Fruit fly (Drosophila melanogaster) whole organism, prepupa: ENCODE results near the gene Srrm1.

Experiments
- CG6854 ChIP-seq: fragments of 200-800 bp; sonication (Bioruptor generic); optimal IDR thresholded peaks from 2 replicates; lab custom pipeline; 2017; ENCODE audit warnings: missing biosample characterization, mild to moderate bottlenecking, missing genetic modification characterization
- CG7368 ChIP-seq: fragments of 200-800 bp; sonication (Bioruptor generic); optimal IDR thresholded peaks from 3 replicates; lab custom pipeline; 2016; ENCODE audit warnings: missing biosample characterization, missing genetic modification characterization
- CG8119 ChIP-seq: fragments of 200-800 bp; sonication (Bioruptor generic); IDR thresholded peaks from 3 replicates; pipeline ENCODE4 v1.3.6; 2022; ENCODE audit warnings: missing biosample characterization, missing genetic modification characterization
- Gug ChIP-seq: fragments of 200-800 bp; sonication (Bioruptor generic); IDR thresholded peaks from 2 replicates; pipeline ENCODE4 v1.3.6; 2022; ENCODE audit warnings: missing biosample characterization, missing genetic modification characterization
- Sox102F ChIP-seq: fragments of 200-800 bp; sonication (Bioruptor generic); optimal IDR thresholded peaks from 2 replicates; lab custom pipeline; 2016; ENCODE audit warnings: missing biosample characterization, mild to moderate bottlenecking, missing genetic modification characterization
- net ChIP-seq: fragments of 200-800 bp; sonication (Bioruptor generic); optimal IDR thresholded peaks from 3 replicates; lab custom pipeline; 2016; ENCODE audit warnings: missing biosample characterization, missing genetic modification characterization

DNA sequence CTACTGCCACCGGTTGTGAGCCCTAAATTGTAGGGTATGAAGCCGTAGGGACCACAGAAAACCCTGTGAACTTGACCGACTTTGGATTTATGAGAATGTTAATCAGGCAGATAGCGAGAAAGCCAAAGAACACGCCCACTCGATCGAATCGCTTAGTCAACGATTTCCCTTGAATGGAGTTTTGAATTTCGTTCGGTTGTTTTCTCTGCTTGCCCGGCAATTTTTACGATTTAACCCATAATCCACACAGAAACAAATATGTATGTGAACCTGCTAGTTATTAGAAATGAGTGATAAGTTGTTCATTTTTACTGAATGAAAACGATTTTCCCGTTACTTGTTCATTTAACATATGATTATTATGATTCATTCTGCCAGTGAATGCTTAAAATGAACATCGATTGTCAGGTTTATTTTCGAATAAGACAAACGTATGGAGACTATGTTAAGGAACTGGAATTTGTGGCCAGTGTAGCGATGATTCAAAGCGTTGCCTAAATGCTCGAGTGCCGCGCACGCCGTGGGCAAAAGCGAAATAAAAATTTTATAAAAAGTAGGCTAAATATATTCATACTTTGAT lies 6.5 kb upstream of the Srrm1 start:
- TF ChIP-seq CG6854 (GFP tag; lab: Kevin White, UChicago) (no peak), CG8119 (no peak), net (GFP tag; lab: Kevin White, UChicago) (no peak), CG7368 (GFP tag; lab: Kevin White, UChicago) (no peak), Gug (no peak), Sox102F (GFP tag; lab: Kevin White, UChicago) (no peak)
